Worm (Caenorhabditis elegans) whole organism, early embryonic: ENCODE results near the gene unc-49.

Experiments
- B0310.2 ChIP-seq: sonication (generic microtip); optimal IDR thresholded peaks from 2 replicates; lab custom pipeline; 2016; ENCODE audit warnings: mild to moderate bottlenecking, missing genetic modification characterization, missing compliant biosample characterization
- aly-1 ChIP-seq: sonication (generic microtip); optimal IDR thresholded peaks from 2 replicates; lab custom pipeline; 2016; ENCODE audit warnings: missing genetic modification characterization, missing compliant biosample characterization
- ama-1 ChIP-seq: fragments of 150-350 bp; optimal IDR thresholded peaks from 2 replicates; lab custom pipeline; 2014
- ceh-13 ChIP-seq: fragments of 200-800 bp; sonication (Bioruptor generic); optimal IDR thresholded peaks from 2 replicates; lab custom pipeline; 2018; ENCODE audit warnings: mild to moderate bottlenecking, missing genetic modification characterization, missing compliant biosample characterization
- ets-7 ChIP-seq: sonication (generic microtip); optimal IDR thresholded peaks from 2 replicates; lab custom pipeline; 2016; ENCODE audit warnings: missing genotype, missing genetic modification characterization, missing compliant biosample characterization
- hmbx-1 ChIP-seq: sonication (generic microtip); optimal IDR thresholded peaks from 2 replicates; lab custom pipeline; 2016; ENCODE audit warnings: mild to moderate bottlenecking, missing genetic modification characterization, missing compliant biosample characterization
- hmg-4 ChIP-seq: fragments of 200-800 bp; sonication (Bioruptor generic); optimal IDR thresholded peaks from 2 replicates; lab custom pipeline; 2018; ENCODE audit warnings: mild to moderate bottlenecking, missing genetic modification characterization, missing compliant biosample characterization
- hnd-1 ChIP-seq: sonication (generic microtip); optimal IDR thresholded peaks from 2 replicates; lab custom pipeline; 2016; ENCODE audit warnings: missing genetic modification characterization, missing compliant biosample characterization
- pes-1 ChIP-seq: fragments of 200-800 bp; sonication (Bioruptor generic); IDR thresholded peaks from 2 replicates; pipeline ENCODE4 v1.3.6; 2022; ENCODE audit warnings: missing genetic modification reagents, missing genetic modification characterization, missing compliant biosample characterization
- scrt-1 ChIP-seq: fragments of 200-800 bp; sonication (Bioruptor generic); IDR thresholded peaks from 2 replicates; pipeline ENCODE4 v1.3.6; 2022; ENCODE audit warnings: missing genetic modification characterization, missing compliant biosample characterization
- sea-1 ChIP-seq: fragments of 200-800 bp; sonication (Bioruptor generic); conservative IDR thresholded peaks from 2 replicates; pipeline ENCODE4 v1.3.6; 2022; ENCODE audit warnings: missing genetic modification characterization, missing compliant biosample characterization
- tbx-11 ChIP-seq: fragments of 200-800 bp; sonication (Bioruptor generic); IDR thresholded peaks from 2 replicates; pipeline ENCODE4 v1.3.6; 2022; ENCODE audit warnings: missing genetic modification characterization, missing compliant biosample characterization
- tbx-37 ChIP-seq: fragments of 200-800 bp; sonication (Bioruptor generic); conservative IDR thresholded peaks from 2 replicates; pipeline ENCODE4 v1.3.6; 2022; ENCODE audit warnings: missing genetic modification reagents, missing genetic modification characterization, missing compliant biosample characterization
- tra-4 ChIP-seq: sonication (generic microtip); optimal IDR thresholded peaks from 2 replicates; lab custom pipeline; 2017; ENCODE audit warnings: missing genetic modification characterization, missing compliant biosample characterization

DNA sequence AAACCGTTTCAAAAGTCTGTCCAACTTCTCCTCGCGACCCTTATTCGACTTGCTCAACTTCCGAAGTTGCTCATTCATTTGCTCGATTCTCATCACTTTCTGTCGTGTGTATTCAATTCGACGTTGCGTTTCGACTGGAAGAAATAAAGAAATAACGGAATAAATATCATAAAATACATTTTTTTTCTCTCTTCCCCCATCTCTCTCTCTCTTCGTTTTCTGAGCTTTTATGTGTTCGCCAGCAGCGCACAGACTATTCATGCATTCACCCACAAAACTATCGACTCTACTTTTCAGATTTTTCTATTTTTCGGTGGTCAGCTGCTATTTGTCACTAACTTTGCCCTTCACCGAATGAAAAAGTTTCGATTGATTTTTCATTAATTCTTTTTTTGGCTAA is 39.7 kb downstream of the unc-49 start, which contains the start of gene rab-30:
- TF ChIP-seq hmg-4 (no peak), tra-4 (tag; lab: Kevin White, UChicago) (no peak), hnd-1 (no peak), ets-7 (tag; lab: Kevin White, UChicago) (no peak), scrt-1 (GFP tag; lab: Robert Waterston, UW) (no peak), ceh-13 (GFP tag; lab: Kevin White, UChicago) (no peak), tbx-37 (GFP tag; lab: Robert Waterston, UW) (no peak), B0310.2 (no peak), tbx-11 (GFP tag; lab: Robert Waterston, UW) (no peak), ama-1 (lab: Kevin White, UChicago) (no peak), sea-1 (GFP tag; lab: Robert Waterston, UW) (no peak), aly-1 (tag; lab: Kevin White, UChicago) (no peak), pes-1 (GFP tag; lab: Robert Waterston, UW) (no peak), hmbx-1 (no peak)
